Worm (Caenorhabditis elegans): ENCODE data around the gene nhr-132.

DNA sequence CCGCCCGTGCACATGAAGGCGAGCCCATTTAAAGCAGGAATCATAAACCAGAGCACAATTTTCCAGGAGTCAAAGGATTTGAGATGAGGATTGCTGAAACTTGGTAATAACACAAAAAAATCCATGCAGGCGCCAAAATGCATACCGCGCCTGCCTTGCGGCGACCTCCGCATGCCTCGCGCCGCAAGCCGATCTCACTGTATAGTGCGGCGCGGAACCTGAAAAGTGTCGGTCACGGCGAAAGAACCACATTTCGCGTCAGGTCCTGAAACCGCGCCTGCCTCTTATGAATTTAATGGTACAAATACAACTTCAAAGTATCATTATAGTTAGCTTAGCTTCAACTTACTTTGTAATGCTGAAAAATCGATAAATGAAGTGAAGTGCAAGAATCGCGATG, 33.7 kb upstream of the nhr-132 start:
- TF ChIP-seq mep-1 (tag; optimal IDR thresholded peaks at IDR 0.05): no peak
- TF ChIP-seq blmp-1 (tag; optimal IDR thresholded peaks at IDR 0.05): no peak
- TF ChIP-seq nhr-28 (tag; optimal IDR thresholded peaks at IDR 0.05): no peak
- no peak for TF ChIP-seq unc-39 (tag; optimal IDR thresholded peaks at IDR 0.05)
- no peak for TF ChIP-seq nhr-237 (tag; optimal IDR thresholded peaks at IDR 0.05)
- TF ChIP-seq ceh-83 (GFP tag; optimal IDR thresholded peaks at IDR 0.05): no peak
- no peak for TF ChIP-seq ces-1 (GFP tag; optimal IDR thresholded peaks at IDR 0.05)
- no peak for TF ChIP-seq mls-2 (tag; optimal IDR thresholded peaks at IDR 0.05)
- no peak for TF ChIP-seq bed-3 (GFP tag; optimal IDR thresholded peaks at IDR 0.05)
- TF ChIP-seq snpc-4 (tag; optimal IDR thresholded peaks at IDR 0.05): no peak
- no peak for TF ChIP-seq lin-13 (tag; optimal IDR thresholded peaks at IDR 0.05)
- TF ChIP-seq pha-4 (tag; optimal IDR thresholded peaks at IDR 0.05): no peak
